Worm (Caenorhabditis elegans): ENCODE results near the gene F59A1.11.

Gene F59A1.11

DNA sequence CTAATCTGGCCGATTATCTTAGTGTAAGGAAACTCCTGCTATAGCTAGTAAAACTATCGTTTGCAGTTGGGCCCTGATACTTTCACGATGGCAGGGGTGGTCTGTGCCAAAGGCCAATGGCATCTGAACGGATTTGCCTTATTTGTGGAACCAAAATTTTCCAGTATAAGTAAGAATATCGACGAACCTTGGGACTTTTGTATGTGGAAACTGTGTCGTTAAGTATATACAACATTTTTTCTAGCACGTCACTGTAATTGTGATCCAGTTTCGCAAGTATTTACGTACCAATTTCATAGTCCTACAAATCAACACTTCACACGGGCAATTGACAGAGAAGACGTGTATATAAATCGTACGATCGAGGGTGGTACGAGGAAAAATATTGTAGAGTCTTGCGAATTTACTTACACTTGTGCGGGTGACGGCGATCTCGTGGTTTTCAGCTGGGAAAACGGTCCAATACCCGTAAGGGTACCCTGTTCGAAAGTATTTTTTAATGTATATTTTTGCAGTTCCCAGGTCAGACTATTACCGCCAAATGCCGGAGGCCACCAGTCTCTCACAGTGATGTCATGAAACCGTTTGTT is 40.5 kb upstream of the F59A1.11 start:
- TF ChIP-seq F22D6.2 (tag; optimal IDR thresholded peaks at IDR 0.05) (no peak), ceh-79 (tag; optimal IDR thresholded peaks at IDR 0.05) (no peak), pha-4 (tag; optimal IDR thresholded peaks at IDR 0.05) (no peak), nhr-90 (tag; optimal IDR thresholded peaks at IDR 0.05) (no peak), D2030.7 (GFP tag; IDR thresholded peaks at IDR 0.05) (no peak), madf-10 (tag; optimal IDR thresholded peaks at IDR 0.05) (no peak), lin-40 (tag; optimal IDR thresholded peaks at IDR 0.05) (no peak), egl-18 (GFP tag; IDR thresholded peaks at IDR 0.05) (no peak), gei-17 (GFP tag; optimal IDR thresholded peaks at IDR 0.05) (no peak), somi-1 (GFP tag; optimal IDR thresholded peaks at IDR 0.05) (no peak), B0261.1 (tag; optimal IDR thresholded peaks at IDR 0.05) (no peak), xnd-1 (tag; optimal IDR thresholded peaks at IDR 0.05) (no peak), F57C9.4 (tag; optimal IDR thresholded peaks at IDR 0.05) (no peak), Y79H2A.3 (GFP tag; conservative IDR thresholded peaks at IDR 0.05) (no peak), ceh-27 (GFP tag; optimal IDR thresholded peaks at IDR 0.05) (no peak), cebp-2 (GFP tag; IDR thresholded peaks at IDR 0.05) (no peak), bed-1 (GFP tag; IDR thresholded peaks at IDR 0.05) (no peak)

DNA sequence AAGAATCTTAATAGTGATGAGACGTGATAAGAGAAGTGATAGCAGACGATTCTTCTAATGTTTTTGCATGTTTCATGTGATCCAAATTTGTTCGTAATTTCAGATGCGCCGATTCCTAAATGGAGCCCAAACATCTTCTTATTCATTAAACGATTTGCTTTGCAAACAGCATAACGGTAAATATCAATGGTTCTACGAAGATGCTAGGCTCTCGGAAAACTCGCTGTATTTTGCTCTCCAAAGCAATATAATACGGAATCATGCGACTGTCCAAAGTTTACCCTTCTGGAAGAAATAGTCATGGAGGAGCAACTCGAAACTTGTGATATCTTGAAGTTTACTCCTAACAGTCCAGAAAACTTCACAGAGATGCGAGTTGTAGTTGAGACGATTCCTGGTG is 40.0 kb upstream of the F59A1.11 start, which contains the start of gene W06D12.6:
W06D12.6 (plus strand) TSS at position 301 of the 400 bp plus-strand sequence.
- TF ChIP-seq hlh-26 (GFP tag; conservative IDR thresholded peaks at IDR 0.05) (no peak), pha-4 (tag; optimal IDR thresholded peaks at IDR 0.05) (no peak), nhr-27 (tag; optimal IDR thresholded peaks at IDR 0.05) (no peak), mcd-1 (GFP tag; IDR thresholded peaks at IDR 0.05) (no peak), F57C9.4 (tag; optimal IDR thresholded peaks at IDR 0.05) (no peak), ceh-40 (GFP tag; IDR thresholded peaks at IDR 0.05) (no peak), lin-54 (GFP tag; optimal IDR thresholded peaks at IDR 0.05) (no peak), B0261.1 (tag; optimal IDR thresholded peaks at IDR 0.05) (no peak), F52B5.7 (tag; optimal IDR thresholded peaks at IDR 0.05) (no peak), Y79H2A.3 (GFP tag; conservative IDR thresholded peaks at IDR 0.05) (no peak), F10E7.11 (tag; optimal IDR thresholded peaks at IDR 0.05) (no peak), sea-2 (GFP tag; IDR thresholded peaks at IDR 0.05) (no peak), mes-4 (tag; optimal IDR thresholded peaks at IDR 0.05) (no peak), atf-7 (tag; optimal IDR thresholded peaks at IDR 0.05) (no peak), egl-44 (GFP tag; IDR thresholded peaks at IDR 0.05) (no peak)

DNA sequence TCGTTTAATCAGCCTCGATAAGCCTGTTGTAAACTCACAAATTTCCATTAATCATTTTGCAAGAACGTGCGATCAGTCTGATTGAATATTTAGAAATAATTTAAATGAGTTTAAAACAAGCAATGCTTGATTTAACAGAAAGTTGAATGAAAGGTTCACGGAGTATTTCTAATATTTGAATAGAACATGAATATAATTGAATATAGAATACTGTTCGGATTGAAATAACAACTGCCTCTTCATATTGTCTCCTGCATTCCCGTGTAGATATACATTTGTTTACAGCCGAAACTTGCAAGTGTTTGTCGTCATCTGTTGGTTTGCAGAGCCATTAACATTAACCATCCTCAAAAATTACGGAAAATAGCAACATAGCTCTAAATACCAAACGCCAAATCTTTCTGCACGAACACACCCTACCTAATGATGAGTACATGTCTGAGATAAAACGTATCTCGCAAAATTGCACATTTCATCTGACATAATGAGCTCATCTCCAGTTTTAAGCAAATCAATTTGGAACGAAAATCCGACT is 35.0 kb upstream of the F59A1.11 start, which contains the start of the genes Y26G10.5 and srh-32:
Y26G10.5 (minus strand) TSS at position 101 of the 535 bp plus-strand sequence.
srh-32 (plus strand) TSS at position 485 of the 535 bp plus-strand sequence.
- no peak for TF ChIP-seq hrde-1 (tag; optimal IDR thresholded peaks at IDR 0.05; ENCODE audit: borderline replicate concordance)
- TF ChIP-seq let-607 (tag; optimal IDR thresholded peaks at IDR 0.05): no peak
- TF ChIP-seq B0336.3 (GFP tag; IDR thresholded peaks at IDR 0.05): no peak
- no peak for TF ChIP-seq Y79H2A.3 (GFP tag; conservative IDR thresholded peaks at IDR 0.05)
- no peak for TF ChIP-seq B0261.1 (tag; optimal IDR thresholded peaks at IDR 0.05)
- no peak for TF ChIP-seq K11D2.4 (GFP tag; IDR thresholded peaks at IDR 0.05)
- no peak for TF ChIP-seq ztf-28 (GFP tag; IDR thresholded peaks at IDR 0.05)
- TF ChIP-seq snpc-4 (GFP tag; optimal IDR thresholded peaks at IDR 0.05): no peak
- TF ChIP-seq snpc-4 (tag; optimal IDR thresholded peaks at IDR 0.05): no peak
- TF ChIP-seq nfya-1 (tag; optimal IDR thresholded peaks at IDR 0.05; ENCODE audit: borderline replicate concordance, insufficient read depth): no peak
- TF ChIP-seq F57C9.4 (tag; optimal IDR thresholded peaks at IDR 0.05): no peak
- no peak for TF ChIP-seq madf-3 (GFP tag; IDR thresholded peaks at IDR 0.05)
- TF ChIP-seq xnd-1 (tag; optimal IDR thresholded peaks at IDR 0.05): no peak
